Fruit fly (Drosophila melanogaster) whole organism, embryonic: ENCODE measurements around the gene clumsy.

ENCODE experiments used
- Antp ChIP-seq: fragments of 200-800 bp; sonication (Bioruptor generic); optimal IDR thresholded peaks from 3 replicates; lab custom pipeline; 2016; ENCODE audit warnings: missing biosample characterization, missing genetic modification characterization
- CG10209 ChIP-seq: fragments of 200-800 bp; sonication (Bioruptor generic); optimal IDR thresholded peaks from 3 replicates; lab custom pipeline; 2017; ENCODE audit warnings: missing biosample characterization, mild to moderate bottlenecking, missing genetic modification characterization, missing genetic modification reagents
- CG1233 ChIP-seq: fragments of 200-800 bp; sonication (Bioruptor generic); optimal IDR thresholded peaks from 4 replicates; lab custom pipeline; 2018; ENCODE audit warnings: missing biosample characterization, mild to moderate bottlenecking, missing genetic modification characterization
- CG12659 ChIP-seq: fragments of 200-800 bp; sonication (Bioruptor generic); optimal IDR thresholded peaks from 3 replicates; lab custom pipeline; 2017; ENCODE audit warnings: mild to moderate bottlenecking, missing biosample characterization, missing genetic modification reagents, missing genetic modification characterization
- CG12744 ChIP-seq: fragments of 200-800 bp; sonication (Bioruptor generic); optimal IDR thresholded peaks from 2 replicates; lab custom pipeline; 2016; ENCODE audit warnings: missing biosample characterization, missing genetic modification characterization
- CG14667 ChIP-seq: fragments of 200-800 bp; sonication (Bioruptor generic); IDR thresholded peaks from 2 replicates; pipeline ENCODE4 v1.3.6; 2022; ENCODE audit warnings: missing biosample characterization, missing genetic modification characterization
- CG15479 ChIP-seq: fragments of 200-800 bp; sonication (Bioruptor generic); optimal IDR thresholded peaks from 3 replicates; lab custom pipeline; 2019; ENCODE audit warnings: missing biosample characterization, mild to moderate bottlenecking, missing genetic modification characterization, moderate library complexity
- CG15514 ChIP-seq: fragments of 200-800 bp; sonication (Bioruptor generic); optimal IDR thresholded peaks from 3 replicates; lab custom pipeline; 2017; ENCODE audit warnings: missing biosample characterization, missing genetic modification characterization, mild to moderate bottlenecking, moderate library complexity, missing genetic modification reagents
- CG17359 ChIP-seq: fragments of 200-800 bp; sonication (Bioruptor generic); optimal IDR thresholded peaks from 3 replicates; lab custom pipeline; 2018; ENCODE audit warnings: missing biosample characterization, mild to moderate bottlenecking, missing genetic modification characterization, moderate library complexity
- CG17568 ChIP-seq: fragments of 200-800 bp; sonication (Bioruptor generic); optimal IDR thresholded peaks from 2 replicates; lab custom pipeline; 2018; ENCODE audit warnings: missing biosample characterization, mild to moderate bottlenecking, missing genetic modification characterization, moderate library complexity
- CG17612 ChIP-seq: fragments of 200-800 bp; sonication (Bioruptor generic); IDR thresholded peaks from 2 replicates; pipeline ENCODE4 v1.3.6; 2022; ENCODE audit warnings: missing biosample characterization, missing genetic modification characterization
- CG18476 ChIP-seq: fragments of 200-800 bp; sonication (Bioruptor generic); optimal IDR thresholded peaks from 2 replicates; lab custom pipeline; 2016; ENCODE audit warnings: missing biosample characterization, mild to moderate bottlenecking, missing genetic modification characterization
- CG3281 ChIP-seq: fragments of 200-800 bp; sonication (Bioruptor generic); optimal IDR thresholded peaks from 3 replicates; lab custom pipeline; 2017; ENCODE audit warnings: missing biosample characterization, mild to moderate bottlenecking, missing genetic modification characterization
- CG33557 ChIP-seq: fragments of 200-800 bp; sonication (Bioruptor generic); optimal IDR thresholded peaks from 2 replicates; lab custom pipeline; 2019; ENCODE audit warnings: missing biosample characterization, mild to moderate bottlenecking, missing genetic modification characterization, moderate library complexity
- CG34376 ChIP-seq: fragments of 200-800 bp; sonication (Bioruptor generic); optimal IDR thresholded peaks from 2 replicates; lab custom pipeline; 2018; ENCODE audit warnings: missing biosample characterization, mild to moderate bottlenecking, missing genetic modification characterization
- CG34422 ChIP-seq: fragments of 200-800 bp; sonication (Bioruptor generic); IDR thresholded peaks from 3 replicates; pipeline ENCODE4 v1.3.6; 2022; ENCODE audit warnings: missing biosample characterization, missing genetic modification characterization
- CG3726 ChIP-seq: fragments of 200-800 bp; sonication (Bioruptor generic); IDR thresholded peaks from 3 replicates; pipeline ENCODE4, ENCODE4 v1.3.6; 2022; ENCODE audit warnings: missing biosample characterization, missing genetic modification characterization
- CG42726 ChIP-seq: fragments of 200-800 bp; sonication (Bioruptor generic); IDR thresholded peaks from 2 replicates; pipeline ENCODE4 v1.3.6; 2022; ENCODE audit warnings: missing biosample characterization, missing genetic modification characterization; ENCODE audit not compliant: partially characterized antibody
- CG6254 ChIP-seq: fragments of 200-800 bp; sonication (Bioruptor generic); optimal IDR thresholded peaks from 3 replicates; lab custom pipeline; 2017; ENCODE audit warnings: mild to moderate bottlenecking, missing biosample characterization, missing genetic modification reagents, missing genetic modification characterization
- CG6683 ChIP-seq: fragments of 200-800 bp; sonication (Bioruptor generic); optimal IDR thresholded peaks from 2 replicates; lab custom pipeline; 2017; ENCODE audit warnings: missing biosample characterization, mild to moderate bottlenecking, missing genetic modification characterization, missing genetic modification reagents
- CG8281 ChIP-seq: fragments of 200-800 bp; sonication (Bioruptor generic); optimal IDR thresholded peaks from 2 replicates; lab custom pipeline; 2018; ENCODE audit warnings: missing biosample characterization, mild to moderate bottlenecking, missing genetic modification characterization, moderate library complexity
- CG8924 ChIP-seq: fragments of 200-800 bp; optimal IDR thresholded peaks from 3 replicates; lab custom pipeline; 2019; ENCODE audit warnings: missing biosample characterization, mild to moderate bottlenecking, missing genetic modification characterization, moderate library complexity
- CG9797 ChIP-seq: fragments of 200-800 bp; sonication (Bioruptor generic); optimal IDR thresholded peaks from 3 replicates; lab custom pipeline; 2018; ENCODE audit warnings: missing biosample characterization, mild to moderate bottlenecking, missing genetic modification characterization
- CoRest ChIP-seq: fragments of 200-800 bp; sonication (Bioruptor generic); optimal IDR thresholded peaks from 3 replicates; lab custom pipeline; 2018; ENCODE audit warnings: missing biosample characterization, mild to moderate bottlenecking, missing genetic modification characterization, moderate library complexity
- D19A ChIP-seq: fragments of 200-800 bp; optimal IDR thresholded peaks from 3 replicates; lab custom pipeline; 2019; ENCODE audit warnings: missing biosample characterization, mild to moderate bottlenecking, missing genetic modification characterization, moderate library complexity
- Dbx ChIP-seq: fragments of 200-800 bp; sonication (Bioruptor generic); IDR thresholded peaks from 3 replicates; pipeline ENCODE4 v1.3.6; 2022; ENCODE audit warnings: missing biosample characterization, missing genetic modification characterization
- Dip2 ChIP-seq: fragments of 200-800 bp; sonication (Bioruptor generic); IDR thresholded peaks from 2 replicates; pipeline ENCODE4 v1.3.6; 2022; ENCODE audit warnings: missing biosample characterization, missing genetic modification characterization
- Fer3 ChIP-seq: fragments of 200-800 bp; sonication (Bioruptor generic); optimal IDR thresholded peaks from 2 replicates; lab custom pipeline; 2018; ENCODE audit warnings: missing biosample characterization, mild to moderate bottlenecking, missing genetic modification characterization, moderate library complexity
- HHEX ChIP-seq: fragments of 200-800 bp; sonication (Bioruptor generic); optimal IDR thresholded peaks from 3 replicates; lab custom pipeline; 2017; ENCODE audit warnings: missing biosample characterization, mild to moderate bottlenecking, missing genetic modification characterization, missing genetic modification reagents
- Hr78 ChIP-seq, 2 experiments: fragments of 200-800 bp in 1 of 2; fragments of >200 bp in 1 of 2; sonication (Bioruptor generic) in 1 of 2; optimal IDR thresholded peaks; 2 replicates each; lab custom pipeline; 2017 to 2019; ENCODE audit warnings: missing biosample characterization in 2 of 2, missing genetic modification characterization in 2 of 2, mild to moderate bottlenecking in 1 of 2, moderate library complexity in 1 of 2
- MBD-R2 ChIP-seq: fragments of 200-800 bp; sonication (Bioruptor generic); IDR thresholded peaks from 2 replicates; pipeline ENCODE4 v1.3.6; 2022; ENCODE audit warnings: missing biosample characterization, missing genetic modification characterization
- NFAT ChIP-seq: fragments of 200-800 bp; sonication (Bioruptor generic); IDR thresholded peaks from 2 replicates; pipeline ENCODE4 v1.3.6; 2022; ENCODE audit warnings: missing biosample characterization, missing genetic modification characterization
- Sox102F ChIP-seq: fragments of 200-800 bp; sonication (Bioruptor generic); optimal IDR thresholded peaks from 2 replicates; lab custom pipeline; 2018; ENCODE audit warnings: missing biosample characterization, mild to moderate bottlenecking, missing genetic modification characterization, moderate library complexity
- Vsx1 ChIP-seq: fragments of 200-800 bp; sonication (Bioruptor generic); optimal IDR thresholded peaks from 2 replicates; lab custom pipeline; 2017; ENCODE audit warnings: missing biosample characterization, mild to moderate bottlenecking, missing genetic modification characterization, missing genetic modification reagents
- al ChIP-seq: fragments of 200-800 bp; sonication (Bioruptor generic); IDR thresholded peaks from 2 replicates; pipeline ENCODE4 v1.3.6; 2022; ENCODE audit warnings: missing biosample characterization, missing genetic modification characterization
- ase ChIP-seq: fragments of 200-800 bp; sonication (Bioruptor generic); IDR thresholded peaks from 3 replicates; pipeline ENCODE4 v1.3.6; 2022; ENCODE audit warnings: missing biosample characterization, missing genetic modification characterization
- bab2 ChIP-seq: fragments of 200-800 bp; sonication (Bioruptor generic); optimal IDR thresholded peaks from 2 replicates; lab custom pipeline; 2016; ENCODE audit warnings: missing biosample characterization, missing genetic modification characterization
- chn ChIP-seq: fragments of 200-800 bp; sonication (Bioruptor generic); optimal IDR thresholded peaks from 2 replicates; lab custom pipeline; 2016; ENCODE audit warnings: missing biosample characterization, missing genetic modification characterization
- crp ChIP-seq, 2 experiments: fragments of 200-800 bp; sonication (Bioruptor generic); optimal IDR thresholded peaks; 2 replicates in 1 of 2; 3 replicates in 1 of 2; lab custom pipeline; 2017; ENCODE audit warnings: missing biosample characterization in 2 of 2, missing genetic modification characterization in 2 of 2, mild to moderate bottlenecking in 1 of 2, moderate library complexity in 1 of 2
- luna ChIP-seq: fragments of 200-800 bp; sonication (Bioruptor generic); optimal IDR thresholded peaks from 2 replicates; lab custom pipeline; 2016; ENCODE audit warnings: missing biosample characterization, missing genetic modification characterization
- nerfin-2 ChIP-seq: fragments of 200-800 bp; sonication (Bioruptor generic); IDR thresholded peaks from 2 replicates; pipeline ENCODE4 v1.3.6; 2022; ENCODE audit warnings: missing biosample characterization, missing genetic modification characterization; ENCODE audit not compliant: partially characterized antibody
- otp ChIP-seq: fragments of 200-800 bp; sonication (Bioruptor generic); IDR thresholded peaks from 3 replicates; pipeline ENCODE4, ENCODE4 v1.3.6; 2022; ENCODE audit warnings: missing biosample characterization, missing genetic modification characterization
- pzg ChIP-seq: fragments of 200-800 bp; sonication (Bioruptor generic); optimal IDR thresholded peaks from 3 replicates; lab custom pipeline; 2018; ENCODE audit warnings: missing biosample characterization, mild to moderate bottlenecking, missing genetic modification characterization, moderate library complexity
- sens ChIP-seq: fragments of 200-800 bp; sonication (Bioruptor generic); peaks from one replicate; lab custom pipeline; 2016; ENCODE audit warnings: missing biosample characterization, missing genetic modification characterization
- sima ChIP-seq: fragments of 200-800 bp; sonication (Bioruptor generic); optimal IDR thresholded peaks from 2 replicates; lab custom pipeline; 2016; ENCODE audit warnings: missing biosample characterization, missing genetic modification characterization
- so ChIP-seq: fragments of 200-800 bp; sonication (Bioruptor generic); IDR thresholded peaks from 3 replicates; pipeline ENCODE4 v1.3.6; 2022; ENCODE audit warnings: missing biosample characterization, missing genetic modification characterization
- sob ChIP-seq: fragments of 200-800 bp; sonication (Bioruptor generic); IDR thresholded peaks from 2 replicates; pipeline ENCODE4 v1.3.6; 2022; ENCODE audit warnings: missing biosample characterization, missing genetic modification characterization
- sug ChIP-seq: fragments of 200-800 bp; optimal IDR thresholded peaks from 2 replicates; lab custom pipeline; 2019; ENCODE audit warnings: missing biosample characterization, mild to moderate bottlenecking, missing genetic modification characterization, moderate library complexity
- twi ChIP-seq: fragments of 200-800 bp; optimal IDR thresholded peaks from 2 replicates; lab custom pipeline; 2019; ENCODE audit warnings: missing biosample characterization, mild to moderate bottlenecking, missing genetic modification characterization, moderate library complexity
- vnd ChIP-seq: fragments of 200-800 bp; sonication (Bioruptor generic); IDR thresholded peaks from 3 replicates; pipeline ENCODE4 v1.3.6; 2022; ENCODE audit warnings: missing biosample characterization, missing genetic modification characterization; ENCODE audit not compliant: partially characterized antibody

clumsy gene

dm6 chr2L:21219640-21220085, 13.4 kb downstream of the clumsy start (continued):
- TF ChIP-seq CG6683 (no peak), so (no peak), luna (GFP tag; lab: Kevin White, UChicago) (no peak), CG12659 (GFP tag; lab: Kevin White, UChicago) (no peak), ase (no peak; the same call in 2 of the 3 replicates), CG34376 (GFP tag; lab: Kevin White, UChicago) (peak; percentile 53), sens (GFP tag; lab: Kevin White, UChicago) (peak; percentile 70), HHEX (no peak), D19A (tag; lab: Kevin White, UChicago) (no peak), sob (GFP tag; lab: Robert Waterston, UW) (0 out of 2 replicates have a peak, but pooled peaks have one; percentile 13), CG6254 (no peak), sug (tag; lab: Kevin White, UChicago) (peak; percentile 52), crp (GFP tag; optimal IDR thresholded peaks at IDR 0.05; lab: Kevin White, UChicago) (peak in 1 of 2 experiments; percentile 60), CG34422 (no peak), CG3281 (GFP tag; lab: Kevin White, UChicago) (peak; percentile 36), sima (GFP tag; lab: Kevin White, UChicago) (no peak), NFAT (GFP tag; lab: Robert Waterston, UW) (no peak), CG14667 (GFP tag; lab: Robert Waterston, UW) (no peak), Antp (no peak), Dbx (GFP tag; lab: Robert Waterston, UW) (peak; percentile 28; the same call in 1 of the 3 replicates), CG1233 (no peak), CG3726 (GFP tag; lab: Robert Waterston, UW) (no peak), Sox102F (GFP tag; lab: Kevin White, UChicago) (no peak), vnd (GFP tag; lab: Robert Waterston, UW) (no peak), al (GFP tag; lab: Robert Waterston, UW) (no peak)

dm6 chr2L:21220396-21220795, 14.1 kb downstream of the clumsy start, which contains the start of gene Atg18b:
TSS of gene Atg18b (minus strand) at chr2L:21220572.
- TF ChIP-seq Hr78 (GFP tag; optimal IDR thresholded peaks at IDR 0.05; lab: Kevin White, UChicago) (no peak), CG15479 (GFP tag; lab: Kevin White, UChicago) (no peak), CG8924 (tag; lab: Kevin White, UChicago) (peak; percentile 44), CG17612 (GFP tag; lab: Robert Waterston, UW) (no peak), CG9797 (GFP tag; lab: Kevin White, UChicago) (no peak), bab2 (no peak), otp (GFP tag; lab: Robert Waterston, UW) (no peak), CG18476 (GFP tag; lab: Kevin White, UChicago) (no peak), CG33557 (no peak), nerfin-2 (GFP tag; lab: Robert Waterston, UW) (no peak), MBD-R2 (GFP tag; lab: Robert Waterston, UW) (no peak), CG17568 (no peak), pzg (GFP tag; lab: Kevin White, UChicago) (peak; percentile 28), CG42726 (GFP tag; lab: Robert Waterston, UW) (no peak), CG8281 (tag; lab: Kevin White, UChicago) (no peak), sima (GFP tag; lab: Kevin White, UChicago) (no peak), Dbx (GFP tag; lab: Robert Waterston, UW) (no peak), CG10209 (GFP tag; lab: Kevin White, UChicago) (no peak), Vsx1 (GFP tag; lab: Kevin White, UChicago) (no peak), CG12744 (GFP tag; lab: Kevin White, UChicago) (no peak), twi (tag; lab: Kevin White, UChicago) (no peak), CG15514 (GFP tag; lab: Kevin White, UChicago) (peak; percentile 98), Dip2 (GFP tag; lab: Robert Waterston, UW) (no peak), CG17359 (no peak), Fer3 (no peak), chn (GFP tag; lab: Kevin White, UChicago) (no peak), CoRest (tag; lab: Kevin White, UChicago) (peak; percentile 14)
